Fruit fly (Drosophila melanogaster): ENCODE measurements around the gene CG11381.

dm6 chrX:1206437-1206836 is 2.9 kb downstream of the CG11381 start, which contains the start of gene CG14624:
- TF ChIP-seq CTCF (optimal IDR thresholded peaks at IDR 0.05) (no peak), CG8478 (optimal IDR thresholded peaks at IDR 0.05) (no peak)
